Worm (Caenorhabditis elegans): ENCODE data around the gene R03H10.5.

DNA sequence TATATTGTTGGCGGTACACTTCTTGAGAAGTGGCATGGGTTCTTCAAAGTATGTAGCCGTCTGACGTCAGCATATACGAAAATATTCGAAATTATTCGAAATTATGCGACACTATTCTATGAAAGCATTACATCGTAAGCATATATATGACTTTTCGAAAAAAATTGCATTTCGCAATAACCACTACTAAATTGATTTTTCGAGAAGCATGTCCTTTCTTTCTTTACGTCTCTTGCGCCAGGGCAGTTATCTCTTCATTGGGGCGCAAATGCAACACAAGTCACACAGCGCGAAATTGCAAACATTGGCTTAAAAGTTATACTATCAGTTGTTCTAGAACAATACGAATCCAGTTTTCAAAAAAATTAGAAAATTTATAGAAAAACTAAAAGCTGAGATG is 3.4 kb upstream of the R03H10.5 start:
- TF ChIP-seq him-1 (tag; optimal IDR thresholded peaks at IDR 0.05) (no peak), dao-5 (tag; optimal IDR thresholded peaks at IDR 0.05) (no peak), W03F9.2 (tag; optimal IDR thresholded peaks at IDR 0.05) (no peak)

Data from whole organism, L4/young adult.